Worm (Caenorhabditis elegans) whole organism, L4/young adult: Measurements from ENCODE around the gene gldi-3.

ENCODE experiments used
- W03F9.2 ChIP-seq: fragments of 150-350 bp; optimal IDR thresholded peaks from 2 replicates; lab custom pipeline; 2014; ENCODE audit warnings: missing biosample characterization, missing genetic modification characterization
- dao-5 ChIP-seq: sonication (generic microtip); optimal IDR thresholded peaks from 2 replicates; lab custom pipeline; 2016; ENCODE audit warnings: missing genotype, missing genetic modification characterization, moderate library complexity, missing compliant biosample characterization
- him-1 ChIP-seq: sonication (generic microtip); optimal IDR thresholded peaks from 2 replicates; lab custom pipeline; 2016; ENCODE audit warnings: missing genotype, missing genetic modification reagents, missing genetic modification characterization, missing compliant biosample characterization

ce11 chrII:9254187-9254586 is 25.7 kb downstream of the gldi-3 start, which contains the start of gene nlp-82:
- no peak for TF ChIP-seq him-1 (tag; lab: Kevin White, UChicago)
- TF ChIP-seq W03F9.2 (tag; lab: Kevin White, UChicago) = no peak
- no peak for TF ChIP-seq dao-5 (tag; lab: Kevin White, UChicago)
